Fruit fly (Drosophila melanogaster): ENCODE results near the gene ash1.

Gene ash1

dm6 chr3L:19566127-19566526, 32.4 kb downstream of the ash1 start:
- TF ChIP-seq ttk (optimal IDR thresholded peaks at IDR 0.05) (no peak), psq (optimal IDR thresholded peaks at IDR 0.05) (no peak), Sin3A (optimal IDR thresholded peaks at IDR 0.05) (no peak), h (optimal IDR thresholded peaks at IDR 0.05) (no peak), insv (optimal IDR thresholded peaks at IDR 0.05) (no peak), Myc (optimal IDR thresholded peaks at IDR 0.05) (no peak)

DNA sequence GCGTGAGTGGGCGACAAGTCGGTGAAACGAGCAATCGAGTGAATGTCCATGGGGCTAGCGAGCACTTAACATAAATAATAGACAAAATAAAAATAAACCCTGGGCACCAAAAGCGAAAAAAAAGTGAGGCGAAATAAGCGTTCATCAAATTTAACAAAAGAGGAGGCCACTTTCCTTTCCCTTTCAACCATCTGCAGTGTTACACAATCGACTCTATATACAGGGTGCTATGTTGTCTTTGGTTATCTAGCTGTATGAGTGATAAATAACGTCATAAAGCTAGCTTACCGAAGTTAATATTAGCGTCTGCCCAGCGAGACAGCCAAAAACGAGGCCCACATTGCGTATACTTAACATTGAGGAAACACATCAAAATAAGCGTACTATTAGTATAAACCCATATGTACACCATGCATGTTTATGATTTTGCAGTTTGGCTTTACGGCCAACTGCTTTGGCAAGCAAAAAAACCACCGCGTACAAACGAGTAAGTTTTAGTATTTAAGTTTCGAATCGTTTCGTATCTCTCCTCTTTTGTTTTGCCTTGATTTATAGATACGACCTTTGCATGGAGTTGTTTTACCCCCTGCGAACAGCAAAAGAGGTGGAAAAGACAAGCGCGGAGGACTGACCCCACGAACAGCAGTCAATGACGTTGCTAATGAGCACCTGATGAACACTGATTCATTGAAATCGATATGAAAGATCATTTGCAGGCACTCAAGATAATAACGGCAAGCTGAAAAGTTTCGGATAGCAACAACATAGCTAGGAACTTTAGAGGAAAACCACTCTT, 33.5 kb downstream of the ash1 start:
- TF ChIP-seq ttk (optimal IDR thresholded peaks at IDR 0.05) (no peak), h (optimal IDR thresholded peaks at IDR 0.05) (no peak), Myc (optimal IDR thresholded peaks at IDR 0.05) (no peak)

DNA sequence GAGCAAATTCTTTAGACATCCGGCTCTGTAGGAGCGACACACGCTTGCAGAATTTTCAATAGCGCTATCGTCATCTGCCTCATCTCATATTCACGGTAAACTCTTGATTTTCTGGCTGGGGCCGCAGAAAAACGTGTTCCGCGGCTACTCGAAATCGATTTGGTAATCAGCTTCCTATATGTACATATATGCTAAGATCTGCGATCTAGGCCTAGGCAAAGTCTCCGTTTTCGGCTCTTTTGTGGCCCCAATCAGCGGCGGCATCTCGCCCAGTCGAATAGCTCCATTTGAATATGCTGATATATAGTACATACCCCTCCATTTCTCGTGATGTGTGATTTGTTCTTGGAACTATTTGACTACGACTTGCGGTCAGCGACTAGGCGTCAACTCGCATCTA, 35.5 kb downstream of the ash1 start:
- TF ChIP-seq Myc (optimal IDR thresholded peaks at IDR 0.05): no peak

DNA sequence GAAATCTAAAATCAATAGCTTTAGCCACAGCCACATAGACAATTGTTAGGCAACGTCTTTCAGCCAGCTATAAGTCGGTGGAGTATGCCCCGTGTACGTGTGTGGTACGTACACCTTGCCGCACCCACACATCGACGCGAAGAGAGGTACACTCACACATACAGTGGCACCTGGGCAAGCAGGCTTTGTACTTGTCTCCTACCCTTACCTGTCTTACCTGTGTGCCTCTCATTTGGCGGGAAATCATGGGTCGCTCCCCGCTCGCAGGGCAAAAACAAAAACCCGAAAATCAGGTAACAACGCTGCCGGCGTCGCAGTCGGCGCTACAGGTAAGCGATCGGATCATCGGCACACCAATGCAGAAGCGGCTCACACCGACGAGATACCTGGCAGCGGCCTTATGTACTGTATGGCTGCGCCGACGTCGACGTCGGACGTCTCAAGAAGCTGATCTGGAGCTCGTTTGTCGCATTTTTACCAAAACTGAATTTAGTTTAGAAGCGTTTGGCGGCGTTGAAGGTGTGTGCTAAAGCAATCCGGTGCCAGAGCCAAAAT, 36.3 kb downstream of the ash1 start:
- no peak for TF ChIP-seq h (optimal IDR thresholded peaks at IDR 0.05)
- no peak for TF ChIP-seq Myc (optimal IDR thresholded peaks at IDR 0.05)
- TF ChIP-seq insv (optimal IDR thresholded peaks at IDR 0.05): no peak
- TF ChIP-seq Sin3A (optimal IDR thresholded peaks at IDR 0.05): no peak
- no peak for TF ChIP-seq psq (optimal IDR thresholded peaks at IDR 0.05)

- TF ChIP-seq Myc (optimal IDR thresholded peaks at IDR 0.05) (no peak), h (optimal IDR thresholded peaks at IDR 0.05) (no peak)
These were observed 36.8 kb downstream of the ash1 start for dm6 chr3L:19561745-19562144.

DNA sequence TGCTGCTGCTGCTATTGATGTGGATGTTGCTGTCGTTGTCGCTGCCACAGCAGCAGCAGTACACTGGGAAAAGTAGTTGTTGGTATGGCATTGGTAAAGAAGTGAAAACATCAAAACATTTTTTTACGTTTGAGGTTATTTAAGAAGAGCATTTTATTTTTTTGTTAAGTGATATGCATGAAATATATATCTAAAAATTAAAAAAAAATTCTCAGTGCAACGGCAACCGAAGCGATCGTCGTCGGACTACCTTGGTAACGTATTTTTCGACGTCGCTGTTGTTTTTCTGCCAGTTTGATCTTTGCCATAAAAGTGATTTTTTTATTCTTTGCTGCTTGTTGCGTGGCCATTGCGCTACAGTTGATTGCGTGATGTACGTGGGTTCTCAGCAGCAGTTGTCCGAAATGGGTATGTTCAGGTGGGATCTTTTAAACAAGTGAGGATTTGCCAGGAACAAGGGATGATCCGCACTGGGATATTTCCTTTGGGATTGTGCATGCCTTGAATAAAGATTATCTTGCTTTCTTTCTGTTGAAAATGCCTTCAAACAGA, 37.8 kb downstream of the ash1 start:
- TF ChIP-seq ttk (optimal IDR thresholded peaks at IDR 0.05): no peak
- TF ChIP-seq psq (optimal IDR thresholded peaks at IDR 0.05): no peak
- no peak for TF ChIP-seq Sin3A (optimal IDR thresholded peaks at IDR 0.05)
- TF ChIP-seq insv (optimal IDR thresholded peaks at IDR 0.05): no peak
- no peak for TF ChIP-seq Myc (optimal IDR thresholded peaks at IDR 0.05)
- no peak for TF ChIP-seq h (optimal IDR thresholded peaks at IDR 0.05)

- TF ChIP-seq ttk (optimal IDR thresholded peaks at IDR 0.05): no peak
- TF ChIP-seq h (optimal IDR thresholded peaks at IDR 0.05): no peak
- TF ChIP-seq Myc (optimal IDR thresholded peaks at IDR 0.05): no peak
- TF ChIP-seq psq (optimal IDR thresholded peaks at IDR 0.05): no peak
- TF ChIP-seq insv (optimal IDR thresholded peaks at IDR 0.05): no peak
- no peak for TF ChIP-seq Sin3A (optimal IDR thresholded peaks at IDR 0.05)
These were observed 38.4 kb downstream of the ash1 start for dm6 chr3L:19560005-19560694.

dm6 chr3L:19559171-19559570, 39.4 kb downstream of the ash1 start:
- TF ChIP-seq Sin3A (optimal IDR thresholded peaks at IDR 0.05) (no peak), ttk (optimal IDR thresholded peaks at IDR 0.05) (no peak), psq (optimal IDR thresholded peaks at IDR 0.05) (no peak), insv (optimal IDR thresholded peaks at IDR 0.05) (no peak), Myc (optimal IDR thresholded peaks at IDR 0.05) (no peak), h (optimal IDR thresholded peaks at IDR 0.05) (no peak)

DNA sequence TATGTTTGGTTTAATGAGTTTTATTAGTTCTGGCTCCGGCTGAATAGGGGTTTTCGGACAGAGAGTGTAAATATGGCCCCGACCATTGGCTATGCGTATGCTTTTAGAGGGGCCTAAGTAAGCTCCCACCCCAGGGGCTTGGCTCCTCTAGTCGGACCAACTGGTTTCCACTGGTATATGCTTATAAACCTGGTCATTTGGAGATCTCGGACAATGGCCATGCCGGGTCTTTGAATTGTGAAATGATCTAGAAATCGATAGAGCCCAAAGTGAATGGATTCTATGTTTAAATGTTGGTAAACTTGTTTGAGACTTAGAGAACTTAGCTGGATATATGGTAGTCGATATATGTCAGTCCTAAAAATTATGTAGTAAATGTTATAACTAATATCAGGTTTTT, 39.9 kb downstream of the ash1 start:
- TF ChIP-seq psq (optimal IDR thresholded peaks at IDR 0.05) (no peak), insv (optimal IDR thresholded peaks at IDR 0.05) (no peak), ttk (optimal IDR thresholded peaks at IDR 0.05) (no peak), h (optimal IDR thresholded peaks at IDR 0.05) (no peak), Myc (optimal IDR thresholded peaks at IDR 0.05) (no peak), Sin3A (optimal IDR thresholded peaks at IDR 0.05) (no peak)

DNA sequence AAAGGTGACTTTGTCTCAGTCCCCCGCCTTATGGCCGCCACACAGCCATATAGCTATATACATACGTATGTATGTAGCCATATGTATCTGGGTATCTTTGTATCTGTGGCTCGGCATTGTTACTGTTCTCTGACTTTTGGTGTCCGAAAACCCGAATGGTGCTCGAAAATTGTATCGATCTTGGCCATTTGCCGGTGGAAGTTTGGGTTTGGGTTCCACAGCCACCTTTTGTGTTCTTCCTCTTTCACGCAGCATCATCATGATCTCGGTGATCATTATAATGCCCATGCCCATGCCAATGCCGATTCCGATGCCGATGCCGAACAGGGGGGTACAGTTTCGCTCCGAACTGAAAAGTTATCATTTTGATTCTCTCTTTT, 40.6 kb downstream of the ash1 start:
- no peak for TF ChIP-seq Sin3A (optimal IDR thresholded peaks at IDR 0.05)

DNA sequence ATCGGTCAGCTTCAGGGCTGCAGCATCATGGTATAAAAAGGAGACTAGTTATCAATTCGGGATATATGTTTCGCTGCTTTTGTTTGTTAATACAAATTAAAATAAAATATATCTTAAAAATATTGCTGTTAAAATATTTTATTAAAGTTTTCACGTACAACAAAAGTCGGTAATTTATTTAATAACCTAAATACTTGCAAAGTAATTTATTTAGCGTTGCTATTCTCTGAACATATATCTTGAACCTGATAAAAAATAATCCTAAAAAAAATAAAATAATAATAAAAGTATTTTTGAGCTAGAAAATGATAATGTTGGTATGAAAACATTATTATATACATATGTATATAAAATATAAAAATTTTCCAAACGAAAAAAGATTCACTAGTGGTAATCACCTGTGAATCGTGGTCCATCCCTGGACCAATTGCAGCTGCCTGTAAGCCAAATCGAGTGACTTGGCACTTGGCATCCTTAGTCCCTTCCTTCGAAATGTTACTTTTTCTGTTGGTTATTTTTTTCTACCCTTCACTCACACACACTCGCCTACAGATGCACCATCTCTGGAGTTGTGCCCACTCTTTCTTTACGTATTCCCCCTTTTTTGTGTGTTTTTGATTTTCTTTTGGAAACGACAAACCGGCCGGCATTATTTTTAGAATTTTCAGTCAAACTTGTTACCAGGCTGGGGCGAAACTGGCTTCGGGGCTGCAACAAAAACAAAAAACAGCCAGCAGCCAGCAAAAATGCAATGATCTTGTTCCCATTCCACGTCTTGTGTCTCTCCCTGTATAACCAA, 41.2 kb downstream of the ash1 start:
- TF ChIP-seq ttk (optimal IDR thresholded peaks at IDR 0.05): no peak
- no peak for TF ChIP-seq h (optimal IDR thresholded peaks at IDR 0.05)
- no peak for TF ChIP-seq Sin3A (optimal IDR thresholded peaks at IDR 0.05)

- no peak for TF ChIP-seq ttk (optimal IDR thresholded peaks at IDR 0.05)
- no peak for TF ChIP-seq insv (optimal IDR thresholded peaks at IDR 0.05)
- no peak for TF ChIP-seq Sin3A (optimal IDR thresholded peaks at IDR 0.05)
- no peak for TF ChIP-seq h (optimal IDR thresholded peaks at IDR 0.05)
- TF ChIP-seq psq (optimal IDR thresholded peaks at IDR 0.05): no peak
- no peak for TF ChIP-seq Myc (optimal IDR thresholded peaks at IDR 0.05)
These were observed 41.8 kb downstream of the ash1 start for dm6 chr3L:19556738-19557137.
